Worm (Caenorhabditis elegans): ENCODE measurements around the gene sri-71.
"Not testable (repeated sequence)": the region's sequence is repeated elsewhere in the genome, so short reads cannot be mapped to it uniquely, and the experiment has no call there.

sri-71 gene

DNA sequence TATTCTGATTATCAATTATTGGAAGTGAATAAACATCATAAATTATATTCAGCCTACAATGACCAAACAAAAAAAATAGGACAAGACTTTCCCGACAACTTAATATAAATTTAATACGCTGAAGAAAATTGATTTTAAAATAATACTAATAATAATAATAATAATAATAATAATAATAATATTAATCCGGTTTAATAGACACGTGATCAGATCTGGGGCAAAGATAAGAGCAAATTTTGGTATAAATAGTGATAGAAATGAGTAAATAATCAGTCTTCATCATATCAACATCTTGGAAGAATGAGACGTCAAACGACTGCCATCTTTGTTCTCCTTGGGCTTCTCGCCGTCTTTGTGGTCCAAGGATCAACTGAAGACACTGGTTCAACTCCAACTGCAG, 8.4 kb upstream of the sri-71 start, which contains the start of gene msrp-6:
Gene msrp-6 (plus strand): TSS at position 301 of the 400 bp plus-strand sequence.
- TF ChIP-seq ceh-83 (GFP tag; optimal IDR thresholded peaks at IDR 0.05); nhr-76 (tag; optimal IDR thresholded peaks at IDR 0.05); ztf-11 (tag; optimal IDR thresholded peaks at IDR 0.05): not testable (repeated sequence)

DNA sequence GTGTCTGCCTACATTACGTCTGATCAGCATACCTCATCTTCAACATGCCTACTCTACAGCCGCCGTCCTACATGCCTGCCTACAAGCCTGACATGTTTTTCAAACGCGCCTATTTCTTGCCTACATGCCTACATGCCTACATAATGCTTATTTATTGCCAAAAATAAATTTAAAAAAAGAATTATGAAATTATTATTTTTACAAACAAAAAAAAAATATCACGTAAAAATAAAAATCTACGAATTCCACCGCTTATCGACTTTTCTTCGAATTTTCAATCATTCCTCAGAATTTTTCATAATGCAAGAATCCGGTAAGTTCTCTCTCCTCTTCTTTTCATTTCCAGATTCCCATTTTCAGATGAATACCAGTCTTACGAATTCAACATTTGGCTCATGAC, 5.1 kb upstream of the sri-71 start, which contains the start of gene D2062.5:
Gene D2062.5 (plus strand): TSS at position 301 of the 400 bp plus-strand sequence.
- TF ChIP-seq elt-1 (tag; optimal IDR thresholded peaks at IDR 0.05; ENCODE audit: borderline replicate concordance, insufficient read depth): no peak
- TF ChIP-seq blmp-1 (tag; optimal IDR thresholded peaks at IDR 0.05): no peak
- no peak for TF ChIP-seq nhr-2 (tag; optimal IDR thresholded peaks at IDR 0.05)
- no peak for TF ChIP-seq nhr-12 (tag; optimal IDR thresholded peaks at IDR 0.05)
- TF ChIP-seq ceh-39 (tag; optimal IDR thresholded peaks at IDR 0.05): no peak

DNA sequence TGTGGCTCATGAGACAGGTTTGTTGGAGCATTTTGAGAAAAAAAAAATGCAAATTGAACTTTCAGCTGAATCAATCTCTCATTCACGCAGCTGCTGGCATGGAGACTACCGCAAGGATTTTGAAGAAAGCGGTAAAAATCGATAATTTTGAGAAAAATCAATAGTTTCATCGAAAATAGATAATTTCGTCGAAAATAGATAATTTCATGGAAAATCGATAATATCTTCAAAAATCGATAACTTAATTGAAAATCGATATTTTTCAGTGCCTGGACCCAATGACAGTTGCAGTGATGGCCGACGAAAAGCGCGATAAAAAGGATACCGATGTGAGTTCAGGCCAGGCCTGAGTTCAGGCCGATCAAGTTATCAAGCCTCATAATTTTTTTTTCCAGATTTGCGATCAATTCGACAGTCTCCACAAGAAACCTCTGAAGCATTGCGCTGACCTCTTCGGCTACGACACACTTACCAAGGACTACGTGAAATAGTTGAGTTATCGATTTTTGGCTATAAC, 4.6 kb upstream of the sri-71 start, which contains the start of gene D2062.4:
Gene D2062.4 (plus strand): TSS at position 467 of the 517 bp plus-strand sequence.
- TF ChIP-seq ceh-39, elt-3, unc-39 (tag; optimal IDR thresholded peaks at IDR 0.05): not testable (repeated sequence)

DNA sequence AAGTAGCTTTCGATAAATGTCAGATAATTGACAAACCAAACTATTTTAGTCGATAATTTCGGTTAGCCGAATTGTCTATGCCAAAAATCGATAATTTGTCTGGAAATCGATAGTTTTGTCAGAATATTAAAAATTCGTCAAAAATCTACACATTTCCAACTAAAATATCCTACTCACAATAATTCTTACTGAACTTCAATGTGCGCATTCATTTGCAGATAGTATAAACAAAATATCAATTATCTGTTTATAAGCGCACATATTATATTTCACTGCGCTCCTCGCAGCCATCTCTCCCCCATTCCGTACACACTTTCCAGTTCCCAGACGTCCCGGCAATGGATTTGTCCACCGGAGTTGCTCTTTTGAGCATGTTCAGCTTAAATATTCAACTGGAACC, 2.8 kb upstream of the sri-71 start, which contains the start of gene lgc-28:
Gene lgc-28 (plus strand): TSS at position 301 of the 400 bp plus-strand sequence.
- TF ChIP-seq mls-2 (tag; optimal IDR thresholded peaks at IDR 0.05) (no peak), elt-1 (tag; optimal IDR thresholded peaks at IDR 0.05; ENCODE audit: borderline replicate concordance, insufficient read depth) (no peak), sptf-1 (tag; optimal IDR thresholded peaks at IDR 0.05) (no peak)

DNA sequence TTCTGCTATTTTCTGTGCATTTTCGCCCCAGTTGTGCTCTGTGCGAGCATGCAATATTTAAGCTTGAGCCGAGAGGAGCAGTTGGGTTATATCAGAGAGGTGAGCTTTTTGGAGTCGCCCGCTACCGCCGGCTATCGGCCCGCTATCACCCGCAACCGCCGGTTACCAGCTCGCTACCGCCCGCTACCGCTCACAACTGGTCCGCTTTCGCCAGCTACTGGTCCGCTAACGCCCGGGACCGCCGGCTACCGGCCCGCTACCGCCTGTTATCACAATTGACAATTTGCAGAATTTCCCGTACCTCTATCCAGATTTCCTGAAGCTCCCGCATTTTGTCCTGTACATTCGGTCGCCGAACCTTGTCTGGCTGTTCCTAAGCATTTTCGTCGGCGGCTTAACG, 852 bp downstream of the sri-71 start:
- TF ChIP-seq ham-2 (GFP tag; optimal IDR thresholded peaks at IDR 0.05): no peak
- no peak for TF ChIP-seq nhr-12 (tag; optimal IDR thresholded peaks at IDR 0.05)
- TF ChIP-seq snpc-4 (tag; optimal IDR thresholded peaks at IDR 0.05): no peak
- TF ChIP-seq sptf-1 (tag; optimal IDR thresholded peaks at IDR 0.05): no peak
- TF ChIP-seq lsy-2 (tag; optimal IDR thresholded peaks at IDR 0.05): no peak
- no peak for TF ChIP-seq blmp-1 (tag; optimal IDR thresholded peaks at IDR 0.05)
- no peak for TF ChIP-seq ceh-43 (GFP tag; optimal IDR thresholded peaks at IDR 0.05)
- TF ChIP-seq nhr-2 (tag; optimal IDR thresholded peaks at IDR 0.05): no peak
- no peak for TF ChIP-seq lin-32 (GFP tag; optimal IDR thresholded peaks at IDR 0.05)

DNA sequence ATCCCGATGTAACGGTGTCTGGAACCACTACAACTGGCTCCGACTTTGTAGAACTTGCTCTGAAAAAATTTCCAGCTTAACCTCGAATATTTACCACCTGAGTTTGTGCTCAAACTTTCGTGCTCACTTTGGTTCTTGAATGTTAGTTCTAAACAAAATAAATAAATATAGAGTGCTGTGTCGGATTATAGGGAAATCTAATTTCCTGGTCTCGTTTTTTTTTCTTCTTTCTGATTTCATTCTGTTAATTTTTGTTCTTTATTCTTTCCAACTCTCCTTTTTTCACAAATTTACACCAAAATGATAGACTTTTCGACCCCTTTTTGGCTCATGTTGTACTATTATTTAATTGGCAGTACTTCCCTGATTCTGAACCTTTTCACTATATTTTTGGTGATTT, 1.7 kb downstream of the sri-71 start, which contains the start of gene sri-37:
Gene sri-37 (plus strand): TSS at position 301 of the 400 bp plus-strand sequence.
- TF ChIP-seq elt-3 (tag; optimal IDR thresholded peaks at IDR 0.05) (no peak), nhr-28 (tag; optimal IDR thresholded peaks at IDR 0.05) (no peak), lin-32 (GFP tag; optimal IDR thresholded peaks at IDR 0.05) (no peak), ceh-43 (GFP tag; optimal IDR thresholded peaks at IDR 0.05) (no peak), ham-2 (GFP tag; optimal IDR thresholded peaks at IDR 0.05) (no peak), blmp-1 (tag; optimal IDR thresholded peaks at IDR 0.05) (no peak), M03D4.4 (tag; optimal IDR thresholded peaks at IDR 0.05) (no peak), ceh-39 (tag; optimal IDR thresholded peaks at IDR 0.05) (no peak), nhr-12 (tag; optimal IDR thresholded peaks at IDR 0.05) (no peak)

DNA sequence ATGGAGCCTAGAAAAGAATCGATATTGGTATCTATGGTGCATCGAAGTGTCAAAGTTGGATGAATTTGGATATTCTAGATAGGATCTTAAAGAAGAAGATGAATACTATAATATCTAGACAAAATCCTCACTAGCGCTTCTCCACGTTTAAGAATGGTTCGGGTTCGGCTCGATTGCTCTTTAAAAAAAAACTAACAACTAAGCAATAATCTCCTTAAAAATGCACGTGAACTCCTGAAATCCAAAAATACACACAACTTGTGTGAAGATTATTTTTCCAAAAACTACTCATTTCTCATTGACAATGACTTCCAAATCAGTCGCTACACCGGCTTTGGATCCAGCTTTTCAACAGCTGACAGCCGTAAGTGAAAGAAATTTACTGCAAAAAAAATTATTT, 3.6 kb downstream of the sri-71 start, which contains the start of gene D2062.1:
Gene D2062.1 (plus strand): TSS at position 301 of the 400 bp plus-strand sequence.
- no peak for TF ChIP-seq sem-2 (GFP tag; optimal IDR thresholded peaks at IDR 0.05)
- TF ChIP-seq elt-3 (tag; optimal IDR thresholded peaks at IDR 0.05): no peak
- TF ChIP-seq drap-1 (GFP tag; optimal IDR thresholded peaks at IDR 0.05): no peak
- TF ChIP-seq ham-2 (GFP tag; optimal IDR thresholded peaks at IDR 0.05): no peak
- TF ChIP-seq sptf-1 (tag; optimal IDR thresholded peaks at IDR 0.05): no peak
- no peak for TF ChIP-seq ceh-43 (GFP tag; optimal IDR thresholded peaks at IDR 0.05)
- TF ChIP-seq ces-1 (GFP tag; optimal IDR thresholded peaks at IDR 0.05): no peak
- TF ChIP-seq lsy-2 (tag; optimal IDR thresholded peaks at IDR 0.05): no peak
- TF ChIP-seq bed-3 (GFP tag; optimal IDR thresholded peaks at IDR 0.05): no peak
- no peak for TF ChIP-seq tbx-8 (GFP tag; optimal IDR thresholded peaks at IDR 0.05)
- TF ChIP-seq M03D4.4 (tag; optimal IDR thresholded peaks at IDR 0.05): no peak

DNA sequence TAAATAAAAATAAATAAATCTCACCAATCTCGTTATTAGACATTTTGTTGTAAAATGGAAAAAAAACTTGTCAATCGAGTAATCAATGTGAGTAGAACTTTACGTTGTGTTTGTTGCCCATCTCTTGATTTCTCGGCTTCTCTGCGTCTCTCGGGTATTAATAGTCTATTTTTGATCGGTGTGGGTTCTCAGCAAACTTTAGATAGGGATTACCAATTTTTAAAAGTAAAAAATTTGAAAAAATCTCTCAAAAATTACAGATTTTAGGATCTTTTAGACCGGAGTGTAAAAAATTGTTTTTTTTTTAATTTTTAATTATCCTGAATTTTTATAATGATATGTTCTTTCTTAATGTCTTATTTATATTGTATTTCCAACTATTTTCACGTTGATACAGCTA, 9.8 kb downstream of the sri-71 start, which contains the start of gene F22E5.21:
Gene F22E5.21 (minus strand): TSS at position 101 of the 400 bp plus-strand sequence.
- TF ChIP-seq ceh-83 (GFP tag; optimal IDR thresholded peaks at IDR 0.05) (no peak), lsy-2 (tag; optimal IDR thresholded peaks at IDR 0.05) (no peak)
